Worm (Caenorhabditis elegans) whole organism, midembryonic: ENCODE data around the gene col-139.

Source experiments
- flt-1 ChIP-seq: fragments of 200-800 bp; sonication (Bioruptor generic); IDR thresholded peaks from 2 replicates; pipeline ENCODE4 v1.3.6; 2022; ENCODE audit warnings: missing genetic modification characterization, missing compliant biosample characterization
- tab-1 ChIP-seq: fragments of 200-800 bp; sonication (Bioruptor generic); IDR thresholded peaks from 2 replicates; pipeline ENCODE4 v1.3.6; 2022; ENCODE audit warnings: missing genetic modification characterization, missing compliant biosample characterization
- ztf-29 ChIP-seq: fragments of 200-800 bp; sonication (Bioruptor generic); IDR thresholded peaks from 2 replicates; pipeline ENCODE4 v1.3.6; 2022; ENCODE audit warnings: missing genetic modification reagents, missing genetic modification characterization, missing compliant biosample characterization

- no peak for TF ChIP-seq tab-1 (GFP tag; lab: Robert Waterston, UW)
- no peak for TF ChIP-seq flt-1 (GFP tag; lab: Robert Waterston, UW)
- no peak for TF ChIP-seq ztf-29 (GFP tag; lab: Robert Waterston, UW)
Measured at ce11 chrV:4698675-4699074, 44.9 kb upstream of the col-139 start.
